Fruit fly (Drosophila melanogaster) whole organism, embryonic: ENCODE measurements around the gene CG8460.

Experiments
- Adf1 ChIP-seq: fragments of 200-800 bp; sonication (Bioruptor generic); IDR thresholded peaks from 2 replicates; pipeline ENCODE4 v1.3.6; 2022; ENCODE audit warnings: missing biosample characterization, missing genetic modification characterization
- CG2129 ChIP-seq: fragments of 200-800 bp; sonication (Bioruptor generic); IDR thresholded peaks from 2 replicates; pipeline ENCODE4 v1.3.6; 2022; ENCODE audit warnings: missing biosample characterization, missing genetic modification characterization; ENCODE audit not compliant: partially characterized antibody
- CG33557 ChIP-seq: fragments of 200-800 bp; sonication (Bioruptor generic); optimal IDR thresholded peaks from 2 replicates; lab custom pipeline; 2019; ENCODE audit warnings: missing biosample characterization, mild to moderate bottlenecking, missing genetic modification characterization, moderate library complexity
- NC2β ChIP-seq: fragments of 200-800 bp; sonication (Bioruptor generic); optimal IDR thresholded peaks from 2 replicates; lab custom pipeline; 2016; ENCODE audit warnings: missing biosample characterization, missing genetic modification characterization
- gcm ChIP-seq: fragments of 200-800 bp; sonication (Bioruptor generic); optimal IDR thresholded peaks from 2 replicates; lab custom pipeline; 2019; ENCODE audit warnings: missing biosample characterization, mild to moderate bottlenecking, missing genetic modification characterization, moderate library complexity
- lab ChIP-seq: fragments of 200-800 bp; sonication (Bioruptor generic); optimal IDR thresholded peaks from 3 replicates; lab custom pipeline; 2017; ENCODE audit warnings: missing biosample characterization, missing genetic modification characterization, mild to moderate bottlenecking, moderate library complexity, missing genetic modification reagents
- run ChIP-seq: fragments of 200-800 bp; sonication (Bioruptor generic); optimal IDR thresholded peaks from 3 replicates; lab custom pipeline; 2018; ENCODE audit warnings: missing biosample characterization, mild to moderate bottlenecking, missing genetic modification characterization
- tin ChIP-seq: fragments of 200-800 bp; sonication (Bioruptor generic); optimal IDR thresholded peaks from 3 replicates; lab custom pipeline; 2016; ENCODE audit warnings: missing biosample characterization, missing genetic modification characterization

CG8460 gene

DNA sequence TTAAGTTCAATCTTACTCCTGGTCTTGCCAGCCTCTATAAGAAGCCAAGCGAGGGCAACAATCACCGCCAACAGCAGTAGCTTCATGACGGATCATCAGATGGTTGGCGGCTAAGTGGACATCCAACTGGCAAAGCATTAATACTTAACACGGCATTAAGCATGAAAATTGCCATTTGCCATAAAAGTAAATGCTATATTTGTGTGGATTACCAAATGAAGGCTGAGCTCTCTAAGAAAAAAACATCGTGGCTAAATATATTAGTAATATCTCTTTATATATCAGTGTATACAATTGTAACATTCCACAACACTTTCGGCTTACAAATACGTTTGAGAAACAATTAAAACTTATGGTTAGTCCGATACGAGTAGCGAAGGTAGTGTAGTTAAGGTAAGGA lies 46.9 kb downstream of the CG8460 start, which contains the start of gene CG43057:
TSS of gene CG43057 (minus strand) at position 101 of the 400 bp plus-strand sequence.
- TF ChIP-seq tin (no peak), lab (GFP tag; lab: Kevin White, UChicago) (no peak), NC2β (GFP tag; lab: Kevin White, UChicago) (no peak), run (tag; lab: Kevin White, UChicago) (no peak), Adf1 (GFP tag; lab: Robert Waterston, UW) (no peak), CG33557 (GFP tag; lab: Kevin White, UChicago) (no peak), CG2129 (GFP tag; lab: Robert Waterston, UW) (no peak), gcm (GFP tag; lab: Kevin White, UChicago) (no peak)
